Fruit fly (Drosophila melanogaster) whole organism, embryonic: ENCODE data around the gene CG15498.

Experiments used
- CG1024 ChIP-seq: fragments of 200-800 bp; sonication (Bioruptor generic); IDR thresholded peaks from 2 replicates; pipeline ENCODE4 v1.3.6; 2022; ENCODE audit warnings: missing biosample characterization, missing genetic modification characterization
- CG10366 ChIP-seq: fragments of 200-800 bp; sonication (Bioruptor generic); IDR thresholded peaks from 2 replicates; pipeline ENCODE4 v1.3.6; 2022; ENCODE audit warnings: missing biosample characterization, missing genetic modification characterization
- CG11247 ChIP-seq: fragments of 200-800 bp; sonication (Bioruptor generic); IDR thresholded peaks from 2 replicates; pipeline ENCODE4 v1.3.6; 2022; ENCODE audit warnings: missing biosample characterization, missing genetic modification characterization
- CG12769 ChIP-seq: fragments of 200-800 bp; sonication (Bioruptor generic); optimal IDR thresholded peaks from 2 replicates; lab custom pipeline; 2019; ENCODE audit warnings: missing biosample characterization, mild to moderate bottlenecking, missing genetic modification characterization, moderate library complexity
- CG15269 ChIP-seq: fragments of 200-800 bp; sonication (Bioruptor generic); optimal IDR thresholded peaks from 2 replicates; lab custom pipeline; 2018; ENCODE audit warnings: missing biosample characterization, mild to moderate bottlenecking, missing genetic modification characterization, moderate library complexity
- CG4820 ChIP-seq: fragments of 200-800 bp; sonication (Bioruptor generic); optimal IDR thresholded peaks from 3 replicates; lab custom pipeline; 2016; ENCODE audit warnings: missing biosample characterization, missing genetic modification characterization
- h ChIP-seq: fragments of >200 bp; optimal IDR thresholded peaks from 2 replicates; lab custom pipeline; 2017
- kah ChIP-seq: fragments of 200-800 bp; sonication (Bioruptor generic); optimal IDR thresholded peaks from 2 replicates; lab custom pipeline; 2018; ENCODE audit warnings: missing biosample characterization, mild to moderate bottlenecking, missing genetic modification characterization
- zfh2 ChIP-seq: fragments of 200-800 bp; sonication (Bioruptor generic); optimal IDR thresholded peaks from 2 replicates; lab custom pipeline; 2016; ENCODE audit warnings: missing biosample characterization, missing genetic modification characterization

dm6 chr3R:21586914-21587459 lies 18.0 kb upstream of the CG15498 start:
- TF ChIP-seq kah (GFP tag; lab: Kevin White, UChicago) (no peak), CG12769 (tag; lab: Kevin White, UChicago) (no peak), h (lab: Kevin White, UChicago) (no peak), CG4820 (no peak), CG15269 (no peak), CG1024 (GFP tag; lab: Robert Waterston, UW) (no peak), CG11247 (GFP tag; lab: Robert Waterston, UW) (no peak), zfh2 (GFP tag; lab: Kevin White, UChicago) (no peak), CG10366 (GFP tag; lab: Robert Waterston, UW) (no peak)
